Fruit fly (Drosophila melanogaster): ENCODE results near the gene LManI.
A peak's percentile ranks its signal among the peaks of the same experiment; 100 is the strongest.

Gene LManI

dm6 chr2L:10435606-10436160 is 21.4 kb downstream of the LManI start, which contains the start of the genes TBC1D16 and holn1 (continued):
- TF ChIP-seq CG13296 (GFP tag; optimal IDR thresholded peaks at IDR 0.05) (peak; percentile 41), slp2 (GFP tag; optimal IDR thresholded peaks at IDR 0.05) (no peak), croc (GFP tag; conservative IDR thresholded peaks at IDR 0.05) (no peak), trem (tag; optimal IDR thresholded peaks at IDR 0.05) (peak; percentile 35), repo (GFP tag; optimal IDR thresholded peaks at IDR 0.05) (no peak), CG18262 (tag; optimal IDR thresholded peaks at IDR 0.05) (peak; percentile 29), CG16813 (GFP tag; IDR thresholded peaks at IDR 0.05; ENCODE audit: partially characterized antibody) (0 out of 3 replicates have a peak, but pooled peaks have one; percentile 13), CG12104 (GFP tag; optimal IDR thresholded peaks at IDR 0.05) (peak; percentile 1), bab2 (GFP tag; optimal IDR thresholded peaks at IDR 0.05) (no peak), CG9727 (GFP tag; optimal IDR thresholded peaks at IDR 0.05) (no peak), dan (GFP tag; IDR thresholded peaks at IDR 0.05) (no peak), Dp (GFP tag; optimal IDR thresholded peaks at IDR 0.05) (peak; percentile 21), sna (GFP tag; IDR thresholded peaks at IDR 0.05; ENCODE audit: partially characterized antibody) (0 out of 2 replicates have a peak, but pooled peaks have one; percentile 32), Pdp1 (GFP tag; optimal IDR thresholded peaks at IDR 0.05) (no peak), en (GFP tag; optimal IDR thresholded peaks at IDR 0.05) (no peak), oc (tag; optimal IDR thresholded peaks at IDR 0.05) (no peak), Xrp1 (GFP tag; IDR thresholded peaks at IDR 0.05) (0 out of 2 replicates have a peak, but pooled peaks have one; percentile 25), CG2116 (GFP tag; optimal IDR thresholded peaks at IDR 0.05) (peak; percentile 21), amos (GFP tag; IDR thresholded peaks at IDR 0.05; ENCODE audit: partially characterized antibody) (peak; percentile 55; the same call in 1 of the 2 replicates), CG10267 (tag; optimal IDR thresholded peaks at IDR 0.05) (peak; percentile 1), CG12769 (tag; optimal IDR thresholded peaks at IDR 0.05) (no peak), abd-A (tag; optimal IDR thresholded peaks at IDR 0.05) (no peak), usp (GFP tag; optimal IDR thresholded peaks at IDR 0.05) (no peak), ac (GFP tag; optimal IDR thresholded peaks at IDR 0.05) (no peak), odd (GFP tag; optimal IDR thresholded peaks at IDR 0.05) (no peak), pnt (GFP tag; optimal IDR thresholded peaks at IDR 0.05) (no peak), Tbp (GFP tag; optimal IDR thresholded peaks at IDR 0.05) (no peak), CG1233 (GFP tag; optimal IDR thresholded peaks at IDR 0.05) (no peak), Nf-YC (tag; optimal IDR thresholded peaks at IDR 0.05) (peak; percentile 13), hbn (GFP tag; IDR thresholded peaks at IDR 0.05; ENCODE audit: partially characterized antibody) (peak; percentile 53; the same call in 1 of the 2 replicates), CG6791 (GFP tag; IDR thresholded peaks at IDR 0.05; ENCODE audit: partially characterized antibody) (no peak), BEAF-32 (GFP tag; optimal IDR thresholded peaks at IDR 0.05) (peak; percentile 60), phol (tag; optimal IDR thresholded peaks at IDR 0.05) (peak; percentile 5), rib (GFP tag; IDR thresholded peaks at IDR 0.05) (no peak), ATbp (GFP tag; optimal IDR thresholded peaks at IDR 0.05) (no peak), ab (GFP tag; optimal IDR thresholded peaks at IDR 0.05) (no peak), gro (GFP tag; optimal IDR thresholded peaks at IDR 0.05) (no peak), HLH4C (GFP tag; IDR thresholded peaks at IDR 0.05; ENCODE audit: partially characterized antibody) (peak; percentile 52; the same call in 2 of the 3 replicates), Sry-δ (GFP tag; optimal IDR thresholded peaks at IDR 0.05) (peak; percentile 62)

Data from whole organism, embryonic.